Fruit fly (Drosophila melanogaster) whole organism, embryonic: Measurements from ENCODE around the gene yellow-e.

Experiments
- Ada2b ChIP-seq: fragments of 200-800 bp; sonication (Bioruptor generic); IDR thresholded peaks from 2 replicates; pipeline ENCODE4 v1.3.6; 2022; ENCODE audit warnings: missing biosample characterization, missing genetic modification characterization
- Aef1 ChIP-seq: fragments of 200-800 bp; sonication (Bioruptor generic); IDR thresholded peaks from 3 replicates; pipeline ENCODE4 v1.3.6; 2022; ENCODE audit warnings: missing biosample characterization, missing genetic modification characterization
- BEAF-32 ChIP-seq: fragments of 200-800 bp; sonication (Bioruptor generic); optimal IDR thresholded peaks from 3 replicates; lab custom pipeline; 2017; ENCODE audit warnings: missing biosample characterization, missing genetic modification characterization, mild to moderate bottlenecking, moderate library complexity, missing genetic modification reagents
- C15 ChIP-seq: fragments of 200-800 bp; sonication (Bioruptor generic); IDR thresholded peaks from 3 replicates; pipeline ENCODE4 v1.3.6; 2022; ENCODE audit warnings: missing biosample characterization, missing genetic modification characterization
- CG10321 ChIP-seq: fragments of 200-800 bp; sonication (Bioruptor generic); IDR thresholded peaks from 2 replicates; pipeline ENCODE4 v1.3.6; 2022; ENCODE audit warnings: missing biosample characterization, missing genetic modification characterization
- CG10543 ChIP-seq: fragments of 200-800 bp; sonication (Bioruptor generic); optimal IDR thresholded peaks from 3 replicates; lab custom pipeline; 2017; ENCODE audit warnings: missing biosample characterization, mild to moderate bottlenecking, missing genetic modification characterization, moderate library complexity
- CG10654 ChIP-seq: fragments of 200-800 bp; sonication (Bioruptor generic); optimal IDR thresholded peaks from 2 replicates; lab custom pipeline; 2016; ENCODE audit warnings: missing biosample characterization, missing genetic modification characterization
- CG11085 ChIP-seq: fragments of 200-800 bp; sonication (Bioruptor generic); IDR thresholded peaks from 2 replicates; pipeline ENCODE4 v1.3.6; 2022; ENCODE audit warnings: missing biosample characterization, missing genetic modification characterization
- CG13424 ChIP-seq: fragments of 200-800 bp; sonication (Bioruptor generic); optimal IDR thresholded peaks from 2 replicates; lab custom pipeline; 2019; ENCODE audit warnings: missing biosample characterization, mild to moderate bottlenecking, missing genetic modification characterization, moderate library complexity
- CG13775 ChIP-seq: fragments of 200-800 bp; sonication (Bioruptor generic); optimal IDR thresholded peaks from 3 replicates; lab custom pipeline; 2017; ENCODE audit warnings: missing biosample characterization, mild to moderate bottlenecking, missing genetic modification characterization
- CG30020 ChIP-seq: fragments of 200-800 bp; optimal IDR thresholded peaks from 2 replicates; lab custom pipeline; 2019; ENCODE audit warnings: missing biosample characterization, mild to moderate bottlenecking, missing genetic modification characterization, moderate library complexity
- CG31388 ChIP-seq: fragments of 200-800 bp; sonication (Bioruptor generic); optimal IDR thresholded peaks from 2 replicates; lab custom pipeline; 2016; ENCODE audit warnings: missing biosample characterization, missing genetic modification characterization
- CG4282 ChIP-seq: fragments of 200-800 bp; sonication (Bioruptor generic); optimal IDR thresholded peaks from 2 replicates; lab custom pipeline; 2016; ENCODE audit warnings: missing biosample characterization, missing genetic modification characterization
- CG43689 ChIP-seq: fragments of 200-800 bp; sonication (Bioruptor generic); IDR thresholded peaks from 2 replicates; pipeline ENCODE4 v1.3.6; 2022; ENCODE audit warnings: missing biosample characterization, missing genetic modification characterization
- CG6654 ChIP-seq: fragments of 200-800 bp; sonication (Bioruptor generic); optimal IDR thresholded peaks from 2 replicates; lab custom pipeline; 2017; ENCODE audit warnings: missing biosample characterization, mild to moderate bottlenecking, missing genetic modification characterization
- CG7556 ChIP-seq: fragments of 200-800 bp; sonication (Bioruptor generic); optimal IDR thresholded peaks from 2 replicates; lab custom pipeline; 2017; ENCODE audit warnings: missing biosample characterization, mild to moderate bottlenecking, missing genetic modification characterization
- CG8089 ChIP-seq: fragments of 200-800 bp; sonication (Bioruptor generic); optimal IDR thresholded peaks from 3 replicates; lab custom pipeline; 2016; ENCODE audit warnings: missing biosample characterization, missing genetic modification characterization
- CG9609 ChIP-seq: fragments of 200-800 bp; sonication (Bioruptor generic); optimal IDR thresholded peaks from 3 replicates; lab custom pipeline; 2016; ENCODE audit warnings: missing biosample characterization, missing genetic modification characterization
- Chrac-16 ChIP-seq: fragments of 200-800 bp; sonication (Bioruptor generic); optimal IDR thresholded peaks from 3 replicates; lab custom pipeline; 2016; ENCODE audit warnings: missing biosample characterization, missing genetic modification characterization
- D19A ChIP-seq: fragments of 200-800 bp; optimal IDR thresholded peaks from 3 replicates; lab custom pipeline; 2019; ENCODE audit warnings: missing biosample characterization, mild to moderate bottlenecking, missing genetic modification characterization, moderate library complexity
- ERR ChIP-seq: fragments of 200-800 bp; sonication (Bioruptor generic); optimal IDR thresholded peaks from 2 replicates; lab custom pipeline; 2016; ENCODE audit warnings: missing biosample characterization, missing genetic modification characterization
- Elba2 ChIP-seq: fragments of 200-800 bp; sonication (Bioruptor generic); optimal IDR thresholded peaks from 3 replicates; lab custom pipeline; 2016; ENCODE audit warnings: missing biosample characterization, missing genetic modification characterization
- Fer2 ChIP-seq: fragments of 200-800 bp; sonication (Bioruptor generic); optimal IDR thresholded peaks from 2 replicates; lab custom pipeline; 2018; ENCODE audit warnings: missing biosample characterization, mild to moderate bottlenecking, missing genetic modification characterization, moderate library complexity
- HLH54F ChIP-seq: fragments of 200-800 bp; sonication (Bioruptor generic); optimal IDR thresholded peaks from 3 replicates; lab custom pipeline; 2016; ENCODE audit warnings: missing biosample characterization, missing genetic modification characterization
- HmgD ChIP-seq: fragments of 200-800 bp; sonication (Bioruptor generic); optimal IDR thresholded peaks from 3 replicates; lab custom pipeline; 2016; ENCODE audit warnings: missing biosample characterization, missing genetic modification characterization
- Hmx ChIP-seq: fragments of 200-800 bp; sonication (Bioruptor generic); optimal IDR thresholded peaks from 2 replicates; lab custom pipeline; 2016; ENCODE audit warnings: missing biosample characterization, missing genetic modification characterization
- Neu2 ChIP-seq: fragments of 200-800 bp; sonication (Bioruptor generic); optimal IDR thresholded peaks from 3 replicates; lab custom pipeline; 2016; ENCODE audit warnings: missing biosample characterization, missing genetic modification characterization, borderline replicate concordance
- Nf-YA ChIP-seq: fragments of 200-800 bp; sonication (Bioruptor generic); IDR thresholded peaks from 2 replicates; pipeline ENCODE4 v1.3.6; 2022; ENCODE audit warnings: missing biosample characterization, missing genetic modification characterization
- Optix ChIP-seq: fragments of 200-800 bp; sonication (Bioruptor generic); IDR thresholded peaks from 3 replicates; pipeline ENCODE4 v1.3.6; 2022; ENCODE audit warnings: missing biosample characterization, missing genetic modification characterization
- Rfx ChIP-seq: fragments of 200-800 bp; sonication (Bioruptor generic); IDR thresholded peaks from 2 replicates; pipeline ENCODE4 v1.3.6; 2022; ENCODE audit warnings: missing biosample characterization, missing genetic modification characterization
- Stat92E ChIP-seq, 3 experiments: fragments of >200 bp in 2 of 3; fragments of 200-800 bp in 1 of 3; sonication (Bioruptor generic) in 1 of 3; optimal IDR thresholded peaks; 2 replicates each; lab custom pipeline; 2017 to 2019; ENCODE audit warnings: missing biosample characterization in 3 of 3, missing genetic modification characterization in 3 of 3, mild to moderate bottlenecking in 1 of 3, moderate library complexity in 1 of 3
- YL-1 ChIP-seq: fragments of 200-800 bp; sonication (Bioruptor generic); optimal IDR thresholded peaks from 3 replicates; lab custom pipeline; 2017; ENCODE audit warnings: missing biosample characterization, mild to moderate bottlenecking, missing genetic modification characterization
- amos ChIP-seq: fragments of 200-800 bp; sonication (Bioruptor generic); IDR thresholded peaks from 2 replicates; pipeline ENCODE4 v1.3.6; 2022; ENCODE audit warnings: missing biosample characterization, missing genetic modification characterization; ENCODE audit not compliant: partially characterized antibody
- ara ChIP-seq: fragments of 200-800 bp; sonication (Bioruptor generic); IDR thresholded peaks from 2 replicates; pipeline ENCODE4 v1.3.6; 2022; ENCODE audit warnings: missing biosample characterization, missing genetic modification characterization
- bab2 ChIP-seq: fragments of 200-800 bp; sonication (Bioruptor generic); optimal IDR thresholded peaks from 2 replicates; lab custom pipeline; 2016; ENCODE audit warnings: missing biosample characterization, missing genetic modification characterization
- bcd ChIP-seq: fragments of 200-800 bp; sonication (Bioruptor generic); optimal IDR thresholded peaks from 2 replicates; lab custom pipeline; 2017; ENCODE audit warnings: missing biosample characterization, mild to moderate bottlenecking, missing genetic modification characterization
- bowl ChIP-seq: fragments of 200-800 bp; sonication (Bioruptor generic); IDR thresholded peaks from 2 replicates; pipeline ENCODE4 v1.3.6; 2022; ENCODE audit warnings: missing biosample characterization, missing genetic modification characterization
- br ChIP-seq: fragments of >200 bp; optimal IDR thresholded peaks from 2 replicates; lab custom pipeline; 2017
- corto ChIP-seq: fragments of 200-800 bp; sonication (Bioruptor generic); optimal IDR thresholded peaks from 2 replicates; lab custom pipeline; 2016; ENCODE audit warnings: missing biosample characterization, mild to moderate bottlenecking, missing genetic modification characterization, moderate library complexity
- esg ChIP-seq: fragments of 200-800 bp; sonication (Bioruptor generic); conservative IDR thresholded peaks from 2 replicates; pipeline ENCODE4 v1.3.6; 2022; ENCODE audit warnings: missing biosample characterization, missing genetic modification characterization
- eve ChIP-seq, 2 experiments: fragments of >200 bp; optimal IDR thresholded peaks; 2 replicates each; lab custom pipeline; 2017; ENCODE audit warnings: missing biosample characterization in 2 of 2, missing genetic modification characterization in 2 of 2
- exex ChIP-seq: fragments of 200-800 bp; sonication (Bioruptor generic); optimal IDR thresholded peaks from 4 replicates; lab custom pipeline; 2018; ENCODE audit warnings: missing biosample characterization, mild to moderate bottlenecking, missing genetic modification characterization, moderate library complexity
- kni ChIP-seq: fragments of 200-800 bp; sonication (Bioruptor generic); optimal IDR thresholded peaks from 3 replicates; lab custom pipeline; 2017; ENCODE audit warnings: mild to moderate bottlenecking, missing biosample characterization, missing genetic modification reagents, missing genetic modification characterization
- nerfin-1 ChIP-seq: fragments of 200-800 bp; sonication (Bioruptor generic); optimal IDR thresholded peaks from 3 replicates; lab custom pipeline; 2019; ENCODE audit warnings: missing biosample characterization, mild to moderate bottlenecking, missing genetic modification characterization, moderate library complexity
- pfk ChIP-seq: fragments of 200-800 bp; sonication (Bioruptor generic); optimal IDR thresholded peaks from 2 replicates; lab custom pipeline; 2018; ENCODE audit warnings: missing biosample characterization, mild to moderate bottlenecking, missing genetic modification characterization, moderate library complexity
- pum ChIP-seq: fragments of 200-800 bp; sonication (Bioruptor generic); optimal IDR thresholded peaks from 2 replicates; lab custom pipeline; 2016; ENCODE audit warnings: missing biosample characterization, missing genetic modification characterization
- row ChIP-seq: fragments of 200-800 bp; sonication (Bioruptor generic); IDR thresholded peaks from 3 replicates; pipeline ENCODE4 v1.3.6; 2022; ENCODE audit warnings: missing biosample characterization, missing genetic modification characterization
- salm ChIP-seq: fragments of 200-800 bp; sonication (Bioruptor generic); optimal IDR thresholded peaks from 2 replicates; lab custom pipeline; 2018; ENCODE audit warnings: missing biosample characterization, mild to moderate bottlenecking, missing genetic modification characterization
- sens ChIP-seq: fragments of 200-800 bp; sonication (Bioruptor generic); peaks from one replicate; lab custom pipeline; 2016; ENCODE audit warnings: missing biosample characterization, missing genetic modification characterization
- sisA ChIP-seq: fragments of 200-800 bp; sonication (Bioruptor generic); IDR thresholded peaks from 2 replicates; pipeline ENCODE4 v1.3.6; 2022; ENCODE audit warnings: missing biosample characterization, missing genetic modification characterization
- tgo ChIP-seq: fragments of 200-800 bp; sonication (Bioruptor generic); IDR thresholded peaks from 3 replicates; pipeline ENCODE4 v1.3.6; 2022; ENCODE audit warnings: missing biosample characterization, missing genetic modification characterization
- vnd ChIP-seq: fragments of 200-800 bp; sonication (Bioruptor generic); IDR thresholded peaks from 3 replicates; pipeline ENCODE4 v1.3.6; 2022; ENCODE audit warnings: missing biosample characterization, missing genetic modification characterization; ENCODE audit not compliant: partially characterized antibody

The yellow-e gene

dm6 chr3R:13382656-13383142, 32.4 kb downstream of the yellow-e start (continued):
- TF ChIP-seq esg (GFP tag; lab: Robert Waterston, UW), result no peak
- TF ChIP-seq row (GFP tag; lab: Robert Waterston, UW), result peak; percentile 33; the same call in 1 of the 3 replicates
- no peak for TF ChIP-seq Nf-YA (GFP tag; lab: Robert Waterston, UW)
- no peak for TF ChIP-seq pum
- TF ChIP-seq ERR (GFP tag; lab: Kevin White, UChicago), result no peak
- no peak for TF ChIP-seq bab2 (GFP tag; lab: Kevin White, UChicago)
- no peak for TF ChIP-seq HLH54F (GFP tag; lab: Kevin White, UChicago)
- TF ChIP-seq CG11085 (GFP tag; lab: Robert Waterston, UW), result no peak
- no peak for TF ChIP-seq CG13424 (tag; lab: Kevin White, UChicago)
- TF ChIP-seq YL-1 (GFP tag; lab: Kevin White, UChicago), result peak; percentile 93
- no peak for TF ChIP-seq sisA (GFP tag; lab: Robert Waterston, UW)
- TF ChIP-seq Hmx (GFP tag; lab: Kevin White, UChicago), result no peak
- peak; percentile 28; the same call in 1 of the 2 replicates for TF ChIP-seq Ada2b (GFP tag; lab: Robert Waterston, UW)
- TF ChIP-seq nerfin-1 (tag; lab: Kevin White, UChicago), result no peak
- no peak for TF ChIP-seq sens (GFP tag; lab: Kevin White, UChicago)
- no peak for TF ChIP-seq Elba2 (GFP tag; lab: Kevin White, UChicago)
- TF ChIP-seq CG13775 (GFP tag; lab: Kevin White, UChicago), result no peak
- TF ChIP-seq CG6654 (GFP tag; lab: Kevin White, UChicago), result no peak
- no peak for TF ChIP-seq salm (tag; lab: Kevin White, UChicago)
- peak; percentile 24 for TF ChIP-seq CG10543
- no peak for TF ChIP-seq tgo (GFP tag; lab: Robert Waterston, UW)
- no peak for TF ChIP-seq exex (tag; lab: Kevin White, UChicago)
- TF ChIP-seq corto, result no peak
- TF ChIP-seq CG4282 (GFP tag; lab: Kevin White, UChicago), result no peak
- no peak for TF ChIP-seq CG30020 (tag; lab: Kevin White, UChicago)
- no peak for TF ChIP-seq HmgD (GFP tag; lab: Kevin White, UChicago)
- TF ChIP-seq Rfx, result peak; percentile 46; the same call in 1 of the 2 replicates
- no peak for TF ChIP-seq CG9609 (GFP tag; lab: Kevin White, UChicago)
- TF ChIP-seq D19A (tag; lab: Kevin White, UChicago), result no peak
- no peak for TF ChIP-seq bcd (GFP tag; lab: Kevin White, UChicago)
- TF ChIP-seq Neu2 (GFP tag; lab: Kevin White, UChicago), result no peak
- no peak for TF ChIP-seq eve (GFP tag; optimal IDR thresholded peaks at IDR 0.05; lab: Kevin White, UChicago)
- TF ChIP-seq CG43689 (GFP tag; lab: Robert Waterston, UW), result no peak
- no peak for TF ChIP-seq C15 (GFP tag; lab: Robert Waterston, UW)
- no peak for TF ChIP-seq Aef1 (GFP tag; lab: Robert Waterston, UW)
- no peak for TF ChIP-seq br (lab: Kevin White, UChicago)
- TF ChIP-seq vnd, result no peak
- TF ChIP-seq Optix (GFP tag; lab: Robert Waterston, UW), result no peak
- no peak for TF ChIP-seq pfk (GFP tag; lab: Kevin White, UChicago)
- TF ChIP-seq Chrac-16, result no peak
- no peak for TF ChIP-seq CG8089 (GFP tag; lab: Kevin White, UChicago)
- TF ChIP-seq bowl (GFP tag; lab: Robert Waterston, UW), result peak; percentile 42; the same call in 1 of the 2 replicates
- TF ChIP-seq CG7556, result no peak
- TF ChIP-seq BEAF-32 (GFP tag; lab: Kevin White, UChicago), result no peak
- TF ChIP-seq Fer2, result no peak
- peak; percentile 28; the same call in 1 of the 2 replicates for TF ChIP-seq CG10321 (GFP tag; lab: Robert Waterston, UW)
- TF ChIP-seq amos (GFP tag; lab: Robert Waterston, UW), result peak; percentile 15; the same call in 1 of the 2 replicates
- TF ChIP-seq CG31388 (GFP tag; lab: Kevin White, UChicago), result no peak
- no peak for TF ChIP-seq CG10654 (GFP tag; lab: Kevin White, UChicago)
- TF ChIP-seq kni, result no peak
- TF ChIP-seq Stat92E (GFP tag; optimal IDR thresholded peaks at IDR 0.05; lab: Kevin White, UChicago), result no peak
- no peak for TF ChIP-seq ara (GFP tag; lab: Robert Waterston, UW)
